Worm (Caenorhabditis elegans) whole organism, L1 larva: ENCODE data around the gene srh-213.

Experiments
- C04F5.9 ChIP-seq: sonication (generic microtip); optimal IDR thresholded peaks from 2 replicates; lab custom pipeline; 2016; ENCODE audit warnings: missing genetic modification characterization, missing compliant biosample characterization
- mdl-1 ChIP-seq, 2 experiments: fragments of 150-350 bp; optimal IDR thresholded peaks; 2 replicates each; lab custom pipeline; 2014 to 2017; ENCODE audit warnings: missing biosample characterization in 2 of 2, missing genetic modification characterization in 2 of 2, inconsistent platforms in 1 of 2
- pag-3 ChIP-seq: sonication (generic microtip); optimal IDR thresholded peaks from 2 replicates; lab custom pipeline; 2017; ENCODE audit warnings: missing genetic modification characterization, mild to moderate bottlenecking, missing compliant biosample characterization, antibody characterized with exemption, borderline replicate concordance; ENCODE audit not compliant: insufficient read depth
- ztf-11 ChIP-seq, 2 experiments: sonication (generic microtip); optimal IDR thresholded peaks; 2 replicates each; lab custom pipeline; 2016 to 2017; ENCODE audit warnings: missing genetic modification characterization in 2 of 2, missing biosample characterization in 1 of 2, missing compliant biosample characterization in 1 of 2

DNA sequence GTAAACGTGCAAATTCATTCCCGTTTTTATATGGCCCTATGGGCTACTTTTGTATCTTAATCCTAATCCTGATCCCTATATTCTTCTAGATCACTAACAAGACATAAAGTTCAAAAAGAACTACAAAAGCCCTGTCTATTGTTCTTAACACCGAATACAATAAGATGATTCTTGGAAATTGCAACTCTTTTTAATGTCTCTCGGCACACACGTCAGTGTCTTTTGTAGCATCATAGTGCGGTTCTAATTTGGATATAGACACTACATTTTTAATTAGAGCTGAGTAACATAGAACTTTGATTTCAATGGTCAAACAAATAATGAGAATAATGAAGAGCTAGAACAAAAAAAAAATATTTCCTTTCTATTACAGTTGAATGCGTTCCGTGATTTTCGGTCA lies 45.0 kb upstream of the srh-213 start:
- no peak for TF ChIP-seq pag-3 (tag; lab: Kevin White, UChicago)
- no peak for TF ChIP-seq mdl-1 (tag; optimal IDR thresholded peaks at IDR 0.05; lab: Kevin White, UChicago)
- no peak for TF ChIP-seq C04F5.9 (tag; lab: Kevin White, UChicago)
- TF ChIP-seq ztf-11 (tag; optimal IDR thresholded peaks at IDR 0.05; lab: Kevin White, UChicago) = no peak
